Fruit fly (Drosophila melanogaster) whole organism: ENCODE results near the gene mRpS21.

ENCODE experiments used
- CG8478 ChIP-seq: fragments of >200 bp; optimal IDR thresholded peaks from 2 replicates; lab custom pipeline; 2018; ENCODE audit warnings: inconsistent platforms
- Dll ChIP-seq: fragments of >200 bp; optimal IDR thresholded peaks from 2 replicates; lab custom pipeline; 2017
- EcR ChIP-seq, 2 experiments: fragments of >200 bp; optimal IDR thresholded peaks; 2 replicates each; lab custom pipeline; 2017; ENCODE audit warnings: missing biosample characterization in 2 of 2, missing genetic modification characterization in 2 of 2, missing genetic modification reagents in 2 of 2
- pan ChIP-seq: fragments of >200 bp; optimal IDR thresholded peaks from 2 replicates; lab custom pipeline; 2017
- psq ChIP-seq: fragments of >200 bp; optimal IDR thresholded peaks from 2 replicates; lab custom pipeline; 2017
- usp ChIP-seq: fragments of >200 bp; optimal IDR thresholded peaks from 2 replicates; lab custom pipeline; 2017; ENCODE audit warnings: missing biosample characterization, missing genetic modification characterization, mixed read lengths

Gene mRpS21

dm6 chr3R:13338030-13338429 lies 43.6 kb downstream of the mRpS21 start, which contains the start of gene PK2-R1:
Gene PK2-R1, plus strand, starts transcription at chr3R:13338330.
- TF ChIP-seq Dll (lab: Kevin White, UChicago) = no peak
- TF ChIP-seq pan (lab: Kevin White, UChicago) = no peak
- no peak for TF ChIP-seq psq
- TF ChIP-seq CG8478 (lab: Kevin White, UChicago) = no peak
- TF ChIP-seq EcR (GFP tag; optimal IDR thresholded peaks at IDR 0.05; lab: Kevin White, UChicago) = no peak
- TF ChIP-seq usp (GFP tag; lab: Kevin White, UChicago) = no peak

DNA sequence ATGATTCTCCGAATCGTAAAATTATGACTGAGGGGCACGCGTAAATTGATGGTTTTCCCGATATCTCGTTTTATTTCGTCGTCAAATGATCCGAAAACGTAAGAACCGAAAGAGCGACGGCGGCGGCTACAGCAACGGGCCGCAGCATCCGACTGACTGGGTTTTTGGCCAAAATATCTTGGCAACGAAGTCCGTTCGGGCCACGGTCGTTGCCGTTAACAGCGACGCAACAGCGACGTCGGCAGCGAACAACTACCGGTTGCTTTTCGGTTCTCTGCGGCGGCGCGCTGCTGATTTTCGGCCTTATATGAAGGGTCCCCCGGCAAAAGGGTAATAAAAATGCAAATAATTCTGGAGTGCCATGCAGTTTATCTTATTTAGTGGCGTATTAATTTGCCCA lies 47.6 kb downstream of the mRpS21 start, which contains the start of gene PK2-R2:
Gene PK2-R2, minus strand, starts transcription at position 160 of the 400 bp plus-strand sequence.
- TF ChIP-seq EcR (GFP tag; optimal IDR thresholded peaks at IDR 0.05; lab: Kevin White, UChicago) (no peak), pan (lab: Kevin White, UChicago) (no peak), CG8478 (lab: Kevin White, UChicago) (no peak), psq (no peak), usp (GFP tag; lab: Kevin White, UChicago) (no peak), Dll (lab: Kevin White, UChicago) (no peak)

DNA sequence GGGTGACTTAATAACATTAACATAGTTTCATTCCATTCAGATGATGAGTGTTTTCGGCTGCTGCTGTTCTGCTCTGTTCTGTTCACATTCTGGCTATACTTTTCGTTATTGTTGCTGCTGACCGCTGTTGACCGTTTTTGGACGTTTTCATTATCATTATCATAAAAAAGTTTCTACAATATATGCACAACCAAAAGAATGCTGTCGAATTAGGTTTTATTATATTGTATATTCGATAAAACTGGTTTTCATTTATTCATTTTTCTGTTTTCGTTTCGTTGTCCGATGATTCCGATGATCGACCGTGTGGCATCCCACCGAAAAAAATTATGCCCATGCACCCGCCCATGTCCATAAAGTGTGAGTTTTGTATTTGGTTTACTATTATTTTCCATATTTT lies 48.6 kb downstream of the mRpS21 start:
- TF ChIP-seq EcR (GFP tag; optimal IDR thresholded peaks at IDR 0.05; lab: Kevin White, UChicago) (no peak), CG8478 (lab: Kevin White, UChicago) (no peak), Dll (lab: Kevin White, UChicago) (no peak), psq (no peak), pan (lab: Kevin White, UChicago) (no peak), usp (GFP tag; lab: Kevin White, UChicago) (no peak)
